Worm (Caenorhabditis elegans): Measurements from ENCODE around the gene F59E11.2.

DNA sequence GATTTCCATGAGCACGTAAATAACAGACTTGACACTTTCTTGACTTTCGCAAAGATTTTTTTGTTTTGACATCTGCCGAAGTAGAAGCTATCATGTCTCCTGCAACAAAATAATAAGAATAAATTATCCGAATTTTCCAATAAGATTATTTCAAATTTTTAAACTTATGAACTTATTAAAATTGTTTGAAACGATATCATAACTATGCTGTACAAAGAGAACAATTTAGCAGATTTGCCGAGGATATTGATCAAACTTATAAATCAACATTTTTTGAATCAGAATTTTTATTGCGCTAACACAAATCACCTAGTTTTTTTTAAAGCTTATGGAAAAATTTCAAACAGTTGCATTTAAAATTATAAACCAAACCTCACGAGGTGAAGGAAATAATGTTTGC, 29.0 kb upstream of the F59E11.2 start, which contains the start of gene nhr-195:
- TF ChIP-seq bed-3 (GFP tag; optimal IDR thresholded peaks at IDR 0.05) (no peak), nhr-2 (tag; optimal IDR thresholded peaks at IDR 0.05) (no peak), nhr-237 (tag; optimal IDR thresholded peaks at IDR 0.05) (no peak), elt-1 (tag; optimal IDR thresholded peaks at IDR 0.05; ENCODE audit: borderline replicate concordance, insufficient read depth) (no peak), pha-4 (tag; optimal IDR thresholded peaks at IDR 0.05) (no peak)
